Worm (Caenorhabditis elegans): ENCODE measurements around the gene msd-2.

Gene msd-2

DNA sequence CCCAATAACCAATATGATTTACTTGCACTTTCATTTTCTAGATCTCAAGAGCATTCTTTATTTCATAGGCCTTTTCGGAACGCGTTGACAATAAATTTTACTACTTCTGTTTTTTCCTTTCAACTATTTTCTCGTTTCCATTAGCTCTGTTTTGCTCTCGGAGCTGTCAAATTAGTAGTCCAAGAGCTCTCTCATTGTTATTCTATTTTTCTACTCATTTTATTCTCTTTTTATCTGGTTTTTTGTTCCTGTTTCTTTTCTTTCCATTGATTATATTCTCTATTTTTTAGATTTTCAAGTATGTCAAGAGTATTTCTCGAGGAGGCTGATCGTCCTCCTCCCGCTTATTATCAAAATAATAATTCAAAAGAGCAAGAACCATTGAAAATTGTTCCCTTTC is 18.2 kb downstream of the msd-2 start, which contains the start of gene T04B2.3:
T04B2.3 (plus strand) TSS at position 301 of the 400 bp plus-strand sequence.
- TF ChIP-seq nfyb-1 (GFP tag; IDR thresholded peaks at IDR 0.05) (no peak), hmg-1.2 (GFP tag; IDR thresholded peaks at IDR 0.05) (no peak), ztf-6 (GFP tag; IDR thresholded peaks at IDR 0.05) (no peak), ceh-100 (GFP tag; IDR thresholded peaks at IDR 0.05) (no peak), ztf-25 (GFP tag; IDR thresholded peaks at IDR 0.05) (no peak), snpc-1.3 (tag; optimal IDR thresholded peaks at IDR 0.05; ENCODE audit: insufficient read depth) (no peak), pha-4 (tag; optimal IDR thresholded peaks at IDR 0.05) (no peak), egl-44 (GFP tag; IDR thresholded peaks at IDR 0.05) (no peak), nfya-2 (GFP tag; IDR thresholded peaks at IDR 0.05) (no peak), ztf-22 (GFP tag; optimal IDR thresholded peaks at IDR 0.05) (no peak), lsl-1 (GFP tag; optimal IDR thresholded peaks at IDR 0.05) (no peak), rec-8 (tag; optimal IDR thresholded peaks at IDR 0.05) (no peak), ccch-3 (GFP tag; optimal IDR thresholded peaks at IDR 0.05) (no peak), ceh-58 (GFP tag; IDR thresholded peaks at IDR 0.05) (no peak), mes-4 (tag; optimal IDR thresholded peaks at IDR 0.05) (no peak), nfya-1 (tag; optimal IDR thresholded peaks at IDR 0.05; ENCODE audit: borderline replicate concordance, insufficient read depth) (no peak), ceh-79 (tag; optimal IDR thresholded peaks at IDR 0.05) (no peak), zim-3 (tag; optimal IDR thresholded peaks at IDR 0.05) (no peak), athp-1 (tag; optimal IDR thresholded peaks at IDR 0.05) (no peak)

ce11 chrIV:10048268-10048667 is 19.4 kb downstream of the msd-2 start:
- TF ChIP-seq T07F8.4 (tag; optimal IDR thresholded peaks at IDR 0.05) (no peak), mel-28 (tag; optimal IDR thresholded peaks at IDR 0.05; ENCODE audit: borderline replicate concordance) (no peak), ztf-6 (GFP tag; IDR thresholded peaks at IDR 0.05) (no peak), nfya-2 (GFP tag; IDR thresholded peaks at IDR 0.05) (no peak), lir-1 (GFP tag; conservative IDR thresholded peaks at IDR 0.05) (no peak), let-526 (GFP tag; IDR thresholded peaks at IDR 0.05) (no peak), ekl-4 (GFP tag; IDR thresholded peaks at IDR 0.05) (no peak), Y95B8A.8 (GFP tag; IDR thresholded peaks at IDR 0.05) (no peak), madf-3 (GFP tag; IDR thresholded peaks at IDR 0.05) (no peak), F52B5.7 (tag; optimal IDR thresholded peaks at IDR 0.05) (no peak), tbx-9 (tag; optimal IDR thresholded peaks at IDR 0.05; ENCODE audit: borderline replicate concordance) (no peak), unc-130 (GFP tag; optimal IDR thresholded peaks at IDR 0.05) (no peak), ceh-91 (GFP tag; IDR thresholded peaks at IDR 0.05) (no peak), madf-10 (tag; optimal IDR thresholded peaks at IDR 0.05) (no peak), snpc-1.1 (tag; optimal IDR thresholded peaks at IDR 0.05; ENCODE audit: insufficient read depth) (no peak), ztf-3 (GFP tag; optimal IDR thresholded peaks at IDR 0.05) (no peak), repo-1 (tag; optimal IDR thresholded peaks at IDR 0.05) (no peak), cebp-1 (GFP tag; IDR thresholded peaks at IDR 0.05) (no peak), cebp-1 (tag; optimal IDR thresholded peaks at IDR 0.05) (no peak), F49E8.2 (tag; optimal IDR thresholded peaks at IDR 0.05; ENCODE audit: insufficient read depth) (no peak), F57C9.4 (tag; optimal IDR thresholded peaks at IDR 0.05) (no peak)

All from whole organism, young adult.